Fruit fly (Drosophila melanogaster) whole organism, adult: ENCODE measurements around the gene CG10077.

Experiments
- CG11617 ChIP-seq: fragments of 200-800 bp; sonication (Bioruptor generic); optimal IDR thresholded peaks from 2 replicates; lab custom pipeline; 2017; ENCODE audit warnings: mild to moderate bottlenecking, missing biosample characterization, missing genetic modification reagents, missing genetic modification characterization
- CG12768 ChIP-seq: fragments of 200-800 bp; sonication (Bioruptor generic); optimal IDR thresholded peaks from 2 replicates; lab custom pipeline; 2017; ENCODE audit warnings: missing biosample characterization, missing genetic modification characterization, mild to moderate bottlenecking, moderate library complexity, missing genetic modification reagents
- CG14711 ChIP-seq: fragments of 200-800 bp; sonication (Bioruptor generic); optimal IDR thresholded peaks from 2 replicates; lab custom pipeline; 2018; ENCODE audit warnings: missing biosample characterization, mild to moderate bottlenecking, missing genetic modification characterization, moderate library complexity
- CG1620 ChIP-seq: fragments of 200-800 bp; sonication (Bioruptor generic); optimal IDR thresholded peaks from 2 replicates; lab custom pipeline; 2016; ENCODE audit warnings: missing biosample characterization, missing genetic modification characterization
- CG33017 ChIP-seq: fragments of 200-800 bp; sonication (Bioruptor generic); optimal IDR thresholded peaks from 2 replicates; lab custom pipeline; 2018; ENCODE audit warnings: missing biosample characterization, mild to moderate bottlenecking, missing genetic modification characterization, moderate library complexity
- CG5204 ChIP-seq: fragments of 200-800 bp; sonication (Bioruptor generic); optimal IDR thresholded peaks from 2 replicates; lab custom pipeline; 2016; ENCODE audit warnings: missing biosample characterization, missing genetic modification characterization
- CG7045 ChIP-seq: fragments of 200-800 bp; sonication (Bioruptor generic); optimal IDR thresholded peaks from 2 replicates; lab custom pipeline; 2017; ENCODE audit warnings: missing biosample characterization, mild to moderate bottlenecking, missing genetic modification characterization
- CG7101 ChIP-seq: fragments of 200-800 bp; sonication (Bioruptor generic); optimal IDR thresholded peaks from 2 replicates; lab custom pipeline; 2018; ENCODE audit warnings: missing biosample characterization, mild to moderate bottlenecking, missing genetic modification characterization, moderate library complexity
- Clk ChIP-seq: fragments of 200-800 bp; sonication (Bioruptor generic); optimal IDR thresholded peaks from 2 replicates; lab custom pipeline; 2017; ENCODE audit warnings: missing biosample characterization, missing genetic modification characterization
- Crg-1 ChIP-seq: fragments of 200-800 bp; sonication (Bioruptor generic); optimal IDR thresholded peaks from 2 replicates; lab custom pipeline; 2016; ENCODE audit warnings: missing biosample characterization, missing genetic modification characterization
- Hr96 ChIP-seq: fragments of 200-800 bp; sonication (Bioruptor generic); optimal IDR thresholded peaks from 2 replicates; lab custom pipeline; 2016; ENCODE audit warnings: missing biosample characterization, missing genetic modification characterization
- Mnt ChIP-seq: fragments of 200-800 bp; sonication (Bioruptor generic); optimal IDR thresholded peaks from 2 replicates; lab custom pipeline; 2016; ENCODE audit warnings: missing biosample characterization, mild to moderate bottlenecking, missing genetic modification characterization
- bab1 ChIP-seq: fragments of 200-800 bp; sonication (Bioruptor generic); optimal IDR thresholded peaks from 3 replicates; lab custom pipeline; 2019; ENCODE audit warnings: missing biosample characterization, mild to moderate bottlenecking, missing genetic modification characterization, moderate library complexity
- cic ChIP-seq: fragments of 200-800 bp; sonication (Bioruptor generic); optimal IDR thresholded peaks from 2 replicates; lab custom pipeline; 2017; ENCODE audit warnings: missing biosample characterization, mild to moderate bottlenecking, missing genetic modification characterization, moderate library complexity
- cnc ChIP-seq, 2 experiments: fragments of >200 bp; optimal IDR thresholded peaks; 2 replicates each; lab custom pipeline; 2017
- kay ChIP-seq: fragments of 200-800 bp; sonication (Bioruptor generic); peaks from one replicate; lab custom pipeline; 2016; ENCODE audit warnings: missing biosample characterization, missing genetic modification characterization, borderline replicate concordance
- ovo ChIP-seq: fragments of 200-800 bp; sonication (Bioruptor generic); optimal IDR thresholded peaks from 2 replicates; lab custom pipeline; 2016; ENCODE audit warnings: missing biosample characterization, missing genetic modification characterization
- pad ChIP-seq: fragments of 200-800 bp; sonication (Bioruptor generic); optimal IDR thresholded peaks from 3 replicates; lab custom pipeline; 2017; ENCODE audit warnings: missing biosample characterization, missing genetic modification characterization, mild to moderate bottlenecking, moderate library complexity, missing genetic modification reagents
- tj ChIP-seq: fragments of 200-800 bp; sonication (Bioruptor generic); optimal IDR thresholded peaks from 3 replicates; lab custom pipeline; 2017; ENCODE audit warnings: missing biosample characterization, mild to moderate bottlenecking, missing genetic modification characterization, moderate library complexity
- toe ChIP-seq: fragments of 200-800 bp; sonication (Bioruptor generic); optimal IDR thresholded peaks from 2 replicates; lab custom pipeline; 2016; ENCODE audit warnings: missing biosample characterization, missing genetic modification characterization

CG10077 gene

dm6 chr3L:6934799-6935318, 20.8 kb downstream of the CG10077 start:
- TF ChIP-seq CG33017 (tag; lab: Kevin White, UChicago) (no peak), toe (GFP tag; lab: Kevin White, UChicago) (no peak), CG7045 (GFP tag; lab: Kevin White, UChicago) (no peak), kay (GFP tag; lab: Kevin White, UChicago) (no peak), Mnt (GFP tag; lab: Kevin White, UChicago) (no peak), Hr96 (no peak), CG5204 (GFP tag; lab: Kevin White, UChicago) (no peak), CG14711 (tag; lab: Kevin White, UChicago) (no peak), tj (GFP tag; lab: Kevin White, UChicago) (no peak), CG1620 (no peak), Clk (GFP tag; lab: Kevin White, UChicago) (no peak), Crg-1 (GFP tag; lab: Kevin White, UChicago) (no peak)

dm6 chr3L:6932626-6933025, 23.1 kb downstream of the CG10077 start, which contains the start of gene CG14820:
Gene CG14820, plus strand, starts transcription at chr3L:6932926.
- TF ChIP-seq cic (GFP tag; lab: Kevin White, UChicago) (no peak), CG11617 (GFP tag; lab: Kevin White, UChicago) (peak; percentile 6)

- TF ChIP-seq Hr96 = no peak
- no peak for TF ChIP-seq CG1620
- TF ChIP-seq cic (GFP tag; lab: Kevin White, UChicago) = no peak
- no peak for TF ChIP-seq CG5204 (GFP tag; lab: Kevin White, UChicago)
- TF ChIP-seq ovo (GFP tag; lab: Kevin White, UChicago) = no peak
- TF ChIP-seq cnc (optimal IDR thresholded peaks at IDR 0.05; lab: Kevin White, UChicago) = no peak
- no peak for TF ChIP-seq CG14711 (tag; lab: Kevin White, UChicago)
- TF ChIP-seq Mnt (GFP tag; lab: Kevin White, UChicago) = no peak
- TF ChIP-seq bab1 (GFP tag; lab: Kevin White, UChicago) = no peak
- TF ChIP-seq Clk (GFP tag; lab: Kevin White, UChicago) = no peak
- TF ChIP-seq CG7101 (tag; lab: Kevin White, UChicago) = no peak
These were observed 23.9 kb downstream of the CG10077 start, which contains the start of gene CG45413 for dm6 chr3L:6931850-6932249. Gene CG45413, minus strand, starts transcription at chr3L:6931950.

dm6 chr3L:6925843-6926242, 29.9 kb downstream of the CG10077 start:
- TF ChIP-seq Mnt (GFP tag; lab: Kevin White, UChicago) = no peak

- TF ChIP-seq CG11617 (GFP tag; lab: Kevin White, UChicago) (no peak), cnc (optimal IDR thresholded peaks at IDR 0.05; lab: Kevin White, UChicago) (no peak), CG5204 (GFP tag; lab: Kevin White, UChicago) (no peak), CG33017 (tag; lab: Kevin White, UChicago) (no peak)
These were observed 36.5 kb downstream of the CG10077 start for dm6 chr3L:6919213-6919612.

- TF ChIP-seq pad = no peak
- no peak for TF ChIP-seq CG1620
- no peak for TF ChIP-seq bab1 (GFP tag; lab: Kevin White, UChicago)
- no peak for TF ChIP-seq Hr96
- no peak for TF ChIP-seq ovo (GFP tag; lab: Kevin White, UChicago)
- TF ChIP-seq kay (GFP tag; lab: Kevin White, UChicago) = no peak
- TF ChIP-seq CG12768 = no peak
- no peak for TF ChIP-seq Clk (GFP tag; lab: Kevin White, UChicago)
- TF ChIP-seq toe (GFP tag; lab: Kevin White, UChicago) = no peak
- TF ChIP-seq CG7101 (tag; lab: Kevin White, UChicago) = no peak
- no peak for TF ChIP-seq Mnt (GFP tag; lab: Kevin White, UChicago)
- TF ChIP-seq CG14711 (tag; lab: Kevin White, UChicago) = no peak
These were observed 40.9 kb downstream of the CG10077 start, which contains the start of gene Prat2 for dm6 chr3L:6914776-6915175. Gene Prat2, minus strand, starts transcription at chr3L:6914876.

dm6 chr3L:6913823-6914222, 41.9 kb downstream of the CG10077 start:
- TF ChIP-seq toe (GFP tag; lab: Kevin White, UChicago) (no peak), tj (GFP tag; lab: Kevin White, UChicago) (no peak), Hr96 (no peak), CG12768 (no peak), Clk (GFP tag; lab: Kevin White, UChicago) (no peak), CG11617 (GFP tag; lab: Kevin White, UChicago) (no peak), Mnt (GFP tag; lab: Kevin White, UChicago) (no peak), CG7045 (GFP tag; lab: Kevin White, UChicago) (no peak), CG7101 (tag; lab: Kevin White, UChicago) (no peak), bab1 (GFP tag; lab: Kevin White, UChicago) (no peak), cnc (optimal IDR thresholded peaks at IDR 0.05; lab: Kevin White, UChicago) (no peak), CG33017 (tag; lab: Kevin White, UChicago) (no peak), cic (GFP tag; lab: Kevin White, UChicago) (no peak), pad (no peak), kay (GFP tag; lab: Kevin White, UChicago) (no peak)
